Worm (Caenorhabditis elegans): ENCODE measurements around the gene sto-1.
A peak's percentile ranks its signal among the peaks of the same experiment; 100 is the strongest.

sto-1 gene

DNA sequence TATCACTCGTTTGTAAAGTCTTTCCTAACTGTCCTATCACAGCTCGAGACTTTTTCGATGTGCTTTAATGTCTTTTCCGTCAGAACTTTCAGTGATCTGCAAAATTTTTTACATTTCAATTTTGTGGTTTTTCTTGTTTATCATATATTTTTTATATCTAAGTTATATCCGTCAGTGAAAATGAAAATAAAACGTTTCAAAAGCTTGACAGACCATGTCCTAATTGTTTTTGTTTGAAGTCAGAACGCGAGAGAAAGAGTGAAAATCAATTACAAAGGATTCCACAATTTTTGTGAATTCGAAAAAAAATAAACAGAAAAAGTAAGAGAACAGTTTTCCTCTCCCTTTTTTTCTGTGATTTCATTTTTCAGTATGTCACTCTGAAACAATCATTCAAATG, 14.5 kb upstream of the sto-1 start, which contains the start of gene F46C8.1:
TSS of gene F46C8.1 (plus strand) at position 301 of the 400 bp plus-strand sequence.
- TF ChIP-seq sdz-12 (GFP tag; optimal IDR thresholded peaks at IDR 0.05) (no peak), mdl-1 (tag; optimal IDR thresholded peaks at IDR 0.05) (no peak), hlh-30 (tag; optimal IDR thresholded peaks at IDR 0.05; ENCODE audit: insufficient read depth) (no peak), tag-97 (GFP tag; IDR thresholded peaks at IDR 0.05) (no peak), dmd-8 (GFP tag; IDR thresholded peaks at IDR 0.05) (no peak), ama-1 (optimal IDR thresholded peaks at IDR 0.05) (no peak), zip-11 (GFP tag; IDR thresholded peaks at IDR 0.05) (no peak), dpl-1 (GFP tag; optimal IDR thresholded peaks at IDR 0.05) (no peak), ctbp-1 (GFP tag; IDR thresholded peaks at IDR 0.05) (no peak), ceh-28 (tag; optimal IDR thresholded peaks at IDR 0.05) (no peak), ceh-20 (GFP tag; IDR thresholded peaks at IDR 0.05) (no peak), madf-9 (GFP tag; conservative IDR thresholded peaks at IDR 0.05) (no peak), T26A8.4 (GFP tag; IDR thresholded peaks at IDR 0.05) (no peak), F49E8.2 (tag; optimal IDR thresholded peaks at IDR 0.05; ENCODE audit: borderline replicate concordance) (no peak), vab-7 (GFP tag; IDR thresholded peaks at IDR 0.05) (no peak), mxl-2 (GFP tag; conservative IDR thresholded peaks at IDR 0.05) (no peak), hmg-1.1 (GFP tag; IDR thresholded peaks at IDR 0.05) (no peak)

DNA sequence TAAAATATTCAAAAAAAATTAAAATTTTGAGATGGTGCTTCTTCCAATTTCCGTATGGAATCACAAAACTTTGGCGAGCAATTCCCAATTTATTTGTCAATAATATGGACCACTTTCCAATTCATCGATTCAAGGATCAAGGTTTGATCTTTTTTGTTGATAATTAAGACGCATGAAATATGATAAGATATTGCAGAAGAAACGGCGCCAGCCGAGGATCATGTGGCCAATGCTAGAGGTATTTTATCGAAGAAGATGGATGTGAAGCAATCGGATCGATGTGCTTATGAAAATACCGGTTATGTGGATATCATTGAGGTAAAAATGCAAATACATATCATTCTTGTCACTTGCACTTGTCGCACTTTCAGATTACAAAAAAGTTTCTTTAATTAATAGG, 12.2 kb upstream of the sto-1 start:
- TF ChIP-seq dmd-9 (GFP tag; IDR thresholded peaks at IDR 0.05) (no peak), mxl-3 (GFP tag; optimal IDR thresholded peaks at IDR 0.05) (peak; percentile 3)

DNA sequence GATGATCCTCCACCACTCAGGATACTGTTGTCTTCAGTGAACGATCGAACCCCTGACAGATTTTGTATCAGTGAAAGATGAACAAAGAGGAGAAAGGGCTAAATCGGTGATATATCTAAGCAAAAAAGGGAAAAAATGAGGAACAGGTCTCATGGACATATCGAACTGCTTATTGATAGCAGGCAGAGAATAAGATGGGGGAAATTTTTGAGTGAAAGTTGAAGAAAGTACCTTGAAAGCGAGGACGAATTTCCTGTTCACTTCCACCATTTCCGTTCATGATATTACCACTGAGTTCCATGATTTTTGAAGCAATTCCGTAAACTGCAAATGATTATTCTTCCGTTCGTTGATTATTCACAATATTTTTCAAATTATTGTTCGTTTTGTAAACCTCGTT, 9.3 kb upstream of the sto-1 start:
- no peak for TF ChIP-seq lin-29 (GFP tag; IDR thresholded peaks at IDR 0.05)

DNA sequence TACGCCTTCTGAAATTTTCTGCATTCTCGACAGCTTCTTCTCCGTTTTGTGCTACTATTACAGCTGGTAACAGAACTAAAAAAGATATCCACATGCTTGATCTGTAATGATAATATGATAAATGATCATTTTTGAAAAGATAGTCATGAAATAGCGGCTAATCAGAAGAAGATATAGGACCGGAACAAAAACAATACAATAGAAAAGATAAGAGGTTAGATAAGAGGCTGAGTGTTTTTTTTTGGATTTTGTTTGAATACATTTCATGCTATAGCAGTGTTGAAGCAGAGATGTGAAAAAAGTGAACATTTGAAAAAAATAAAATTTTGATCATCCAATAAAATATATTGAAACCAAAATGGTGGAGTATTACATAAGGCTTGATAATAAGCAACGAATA, 8.3 kb upstream of the sto-1 start, which contains the start of gene F46C8.8:
TSS of gene F46C8.8 (minus strand) at position 101 of the 400 bp plus-strand sequence.
- TF ChIP-seq fkh-10 (GFP tag; optimal IDR thresholded peaks at IDR 0.05) (no peak), hlh-11 (tag; optimal IDR thresholded peaks at IDR 0.05) (no peak), tag-97 (GFP tag; IDR thresholded peaks at IDR 0.05) (no peak), nhr-28 (tag; optimal IDR thresholded peaks at IDR 0.05) (peak; percentile 4), Y5F2A.4 (GFP tag; optimal IDR thresholded peaks at IDR 0.05) (no peak)

DNA sequence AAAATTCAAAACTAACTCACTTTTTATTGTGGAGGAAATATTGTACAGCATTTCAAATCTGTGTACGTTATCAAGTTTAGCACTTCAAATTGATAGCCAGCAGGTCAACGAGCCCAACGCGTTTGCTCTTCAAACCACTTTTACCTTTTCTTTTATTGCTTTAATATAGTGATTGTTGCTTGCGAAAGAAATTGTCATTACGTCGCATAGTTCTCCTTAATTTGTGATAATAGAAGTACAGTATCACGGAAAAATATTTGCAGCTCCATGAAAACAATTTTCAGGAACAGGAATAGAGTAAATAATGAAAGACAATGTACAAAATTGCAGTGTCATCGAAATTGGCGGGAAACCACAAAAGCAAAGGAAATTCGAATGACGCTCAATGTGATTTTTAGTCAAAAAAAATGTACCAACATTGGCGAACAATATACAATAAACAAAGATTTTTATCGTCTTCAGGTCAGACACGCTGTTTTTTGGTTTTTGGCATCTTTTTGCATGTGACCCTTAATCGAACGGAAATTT, 3.6 kb upstream of the sto-1 start, which contains the start of the genes PDB1.1 and F08C6.5:
TSS of gene PDB1.1 (minus strand) at position 158 of the 528 bp plus-strand sequence.
TSS of gene F08C6.5 (plus strand) at position 478 of the 528 bp plus-strand sequence.
- TF ChIP-seq php-3 (GFP tag; IDR thresholded peaks at IDR 0.05) (peak; percentile 83), nhr-28 (tag; optimal IDR thresholded peaks at IDR 0.05) (peak; percentile 88), hlh-11 (tag; optimal IDR thresholded peaks at IDR 0.05) (peak; percentile 55), snpc-4 (tag; optimal IDR thresholded peaks at IDR 0.05) (no peak), daf-16 (GFP tag; optimal IDR thresholded peaks at IDR 0.05) (no peak), daf-16 (tag; optimal IDR thresholded peaks at IDR 0.05) (peak; percentile 88), snpc-1.2 (GFP tag; IDR thresholded peaks at IDR 0.05) (no peak), dve-1 (tag; optimal IDR thresholded peaks at IDR 0.05; ENCODE audit: insufficient read depth) (peak; percentile 4), jun-1 (tag; optimal IDR thresholded peaks at IDR 0.05) (no peak), dmd-6 (GFP tag; IDR thresholded peaks at IDR 0.05) (peak; percentile 68), nhr-48 (tag; optimal IDR thresholded peaks at IDR 0.05) (peak; percentile 4), nhr-77 (tag; optimal IDR thresholded peaks at IDR 0.05) (peak; percentile 69), pqm-1 (tag; optimal IDR thresholded peaks at IDR 0.05) (peak; percentile 76), mdl-1 (tag; optimal IDR thresholded peaks at IDR 0.05) (peak in 1 of 2 experiments; percentile 57)

Measured in whole organism, L4 larva.